Fruit fly (Drosophila melanogaster) whole organism, prepupa: Measurements from ENCODE around the gene Oatp33Ea.

Source experiments
- CG10631 ChIP-seq: fragments of 200-800 bp; sonication (Bioruptor generic); optimal IDR thresholded peaks from 2 replicates; lab custom pipeline; 2016; ENCODE audit warnings: missing biosample characterization, missing genetic modification characterization
- CG11902 ChIP-seq: fragments of 200-800 bp; sonication (Bioruptor generic); optimal IDR thresholded peaks from 3 replicates; lab custom pipeline; 2016; ENCODE audit warnings: missing biosample characterization, missing genetic modification characterization
- CG16779 ChIP-seq: fragments of 200-800 bp; sonication (Bioruptor generic); optimal IDR thresholded peaks from 3 replicates; lab custom pipeline; 2017; ENCODE audit warnings: missing biosample characterization, mild to moderate bottlenecking, missing genetic modification characterization
- CG4318 ChIP-seq: fragments of 200-800 bp; sonication (Bioruptor generic); optimal IDR thresholded peaks from 3 replicates; lab custom pipeline; 2017; ENCODE audit warnings: missing biosample characterization, mild to moderate bottlenecking, missing genetic modification characterization
- CG6808 ChIP-seq: fragments of 200-800 bp; sonication (Bioruptor generic); optimal IDR thresholded peaks from 3 replicates; lab custom pipeline; 2017; ENCODE audit warnings: missing biosample characterization, missing genetic modification characterization, mild to moderate bottlenecking, moderate library complexity, missing genetic modification reagents
- CG6854 ChIP-seq: fragments of 200-800 bp; sonication (Bioruptor generic); optimal IDR thresholded peaks from 2 replicates; lab custom pipeline; 2017; ENCODE audit warnings: missing biosample characterization, mild to moderate bottlenecking, missing genetic modification characterization
- Gug ChIP-seq: fragments of 200-800 bp; sonication (Bioruptor generic); IDR thresholded peaks from 2 replicates; pipeline ENCODE4 v1.3.6; 2022; ENCODE audit warnings: missing biosample characterization, missing genetic modification characterization
- OdsH ChIP-seq: fragments of 200-800 bp; sonication (Bioruptor generic); optimal IDR thresholded peaks from 3 replicates; lab custom pipeline; 2016; ENCODE audit warnings: missing biosample characterization, missing genetic modification characterization
- achi ChIP-seq: fragments of 200-800 bp; sonication (Bioruptor generic); optimal IDR thresholded peaks from 3 replicates; lab custom pipeline; 2016; ENCODE audit warnings: missing biosample characterization, missing genetic modification characterization
- fkh ChIP-seq: fragments of 200-800 bp; sonication (Bioruptor generic); optimal IDR thresholded peaks from 3 replicates; lab custom pipeline; 2017; ENCODE audit warnings: missing biosample characterization, mild to moderate bottlenecking, missing genetic modification characterization, moderate library complexity
- lz ChIP-seq: fragments of 200-800 bp; sonication (Bioruptor generic); optimal IDR thresholded peaks from 3 replicates; lab custom pipeline; 2016; ENCODE audit warnings: missing biosample characterization, missing genetic modification characterization
- spab ChIP-seq: fragments of 200-800 bp; sonication (Bioruptor generic); optimal IDR thresholded peaks from 2 replicates; lab custom pipeline; 2017; ENCODE audit warnings: missing biosample characterization, mild to moderate bottlenecking, missing genetic modification characterization, missing genetic modification reagents

DNA sequence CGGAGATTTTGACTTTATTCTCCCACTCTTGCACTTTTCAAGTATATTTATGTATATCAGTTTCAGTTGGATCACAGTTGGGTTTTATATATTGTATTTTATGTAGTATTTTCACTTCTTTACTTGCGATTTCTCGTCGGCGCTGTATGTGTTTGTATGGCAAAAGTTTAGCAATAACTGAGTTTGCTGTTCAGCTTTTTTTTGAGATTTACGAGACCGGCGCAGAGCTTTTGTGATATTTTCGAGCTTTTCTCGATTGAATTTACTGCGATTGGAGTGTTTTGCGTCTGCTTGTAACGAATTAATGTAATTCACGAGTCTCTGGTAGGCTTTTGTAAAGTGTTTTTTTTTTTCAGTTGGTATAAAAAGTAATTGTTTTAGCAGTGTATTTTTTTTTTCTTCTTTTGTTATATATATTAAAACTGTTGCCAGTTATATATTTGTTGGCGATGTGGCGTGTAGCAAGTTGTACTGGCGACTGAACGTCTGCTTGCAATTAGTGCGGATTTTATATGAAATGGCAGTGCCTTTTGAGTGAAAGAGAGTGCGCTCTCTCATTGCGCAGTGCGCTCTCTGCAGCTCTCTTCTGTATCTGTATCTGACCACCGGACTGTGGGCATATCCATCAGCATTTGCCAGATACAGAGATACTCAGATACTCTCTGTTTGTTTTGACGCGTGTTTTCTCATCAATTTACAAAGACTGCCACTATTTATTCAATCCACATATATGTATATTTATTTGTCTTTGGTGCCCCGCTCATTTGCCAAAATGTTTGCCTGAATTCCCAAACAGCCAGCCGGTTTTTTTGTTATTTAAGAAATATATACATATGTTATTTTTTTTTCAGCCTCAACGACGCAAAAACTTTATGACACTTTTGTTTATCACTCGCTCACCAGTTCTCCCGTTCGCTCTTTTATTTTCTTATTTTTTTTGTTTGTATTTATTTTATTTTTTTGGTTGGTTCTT is 15.3 kb upstream of the Oatp33Ea start:
- TF ChIP-seq CG6808 (GFP tag; lab: Kevin White, UChicago) (peak; percentile 85), CG4318 (GFP tag; lab: Kevin White, UChicago) (no peak), CG16779 (tag; lab: Kevin White, UChicago) (peak; percentile 64), achi (GFP tag; lab: Kevin White, UChicago) (peak; percentile 35), fkh (peak; percentile 99), CG6854 (peak; percentile 91), OdsH (no peak), lz (GFP tag; lab: Kevin White, UChicago) (peak; percentile 30), CG10631 (GFP tag; lab: Kevin White, UChicago) (peak; percentile 32), CG11902 (no peak), Gug (GFP tag; lab: Robert Waterston, UW) (no peak), spab (GFP tag; lab: Kevin White, UChicago) (peak; percentile 66)
